Fruit fly (Drosophila melanogaster): ENCODE data around the gene grp.

Gene grp

dm6 chr2L:16656692-16657109, 23.2 kb upstream of the grp start (continued):
- TF ChIP-seq mam (GFP tag; optimal IDR thresholded peaks at IDR 0.05), result peak; percentile 54
- TF ChIP-seq Xbp1 (GFP tag; optimal IDR thresholded peaks at IDR 0.05), result peak; percentile 75
- TF ChIP-seq CG33557 (GFP tag; optimal IDR thresholded peaks at IDR 0.05), result peak; percentile 42
- TF ChIP-seq Max (GFP tag; optimal IDR thresholded peaks at IDR 0.05), result no peak
- peak; percentile 44; the same call in 1 of the 2 replicates for TF ChIP-seq NFAT (GFP tag; IDR thresholded peaks at IDR 0.05)
- TF ChIP-seq rib (GFP tag; IDR thresholded peaks at IDR 0.05), result no peak
- TF ChIP-seq fd64A (GFP tag; optimal IDR thresholded peaks at IDR 0.05), result no peak
- TF ChIP-seq shn (GFP tag; optimal IDR thresholded peaks at IDR 0.05), result peak; percentile 53
- TF ChIP-seq Doc3 (GFP tag; IDR thresholded peaks at IDR 0.05; ENCODE audit: partially characterized antibody), result no peak
- no peak for TF ChIP-seq CG8359 (GFP tag; optimal IDR thresholded peaks at IDR 0.05; ENCODE audit: borderline replicate concordance)
- TF ChIP-seq CG17829 (tag; optimal IDR thresholded peaks at IDR 0.05), result peak; percentile 82
- TF ChIP-seq crc (GFP tag; optimal IDR thresholded peaks at IDR 0.05), result no peak
- TF ChIP-seq Mrtf (GFP tag; IDR thresholded peaks at IDR 0.05), result 0 out of 3 replicates have a peak, but pooled peaks have one; percentile 44
- no peak for TF ChIP-seq hbn (GFP tag; IDR thresholded peaks at IDR 0.05; ENCODE audit: partially characterized antibody)
- TF ChIP-seq CG10654 (GFP tag; optimal IDR thresholded peaks at IDR 0.05), result peak; percentile 37
- no peak for TF ChIP-seq ro (GFP tag; IDR thresholded peaks at IDR 0.05)
- TF ChIP-seq CrebB (tag; optimal IDR thresholded peaks at IDR 0.05), result no peak
- no peak for TF ChIP-seq sug (tag; optimal IDR thresholded peaks at IDR 0.05)
- TF ChIP-seq Ets97D (GFP tag; optimal IDR thresholded peaks at IDR 0.05), result peak; percentile 58
- no peak for TF ChIP-seq gce (GFP tag; IDR thresholded peaks at IDR 0.05)
- peak; percentile 87 for TF ChIP-seq tgo (GFP tag; IDR thresholded peaks at IDR 0.05)
- no peak for TF ChIP-seq CG43689 (GFP tag; IDR thresholded peaks at IDR 0.05)
- no peak for TF ChIP-seq Deaf1 (tag; optimal IDR thresholded peaks at IDR 0.05)
- no peak for TF ChIP-seq CG5245 (GFP tag; optimal IDR thresholded peaks at IDR 0.05)
- peak; percentile 30 for TF ChIP-seq twi (tag; optimal IDR thresholded peaks at IDR 0.05)
- TF ChIP-seq ems (GFP tag; optimal IDR thresholded peaks at IDR 0.05), result peak; percentile 33
- TF ChIP-seq ab (GFP tag; optimal IDR thresholded peaks at IDR 0.05), result no peak
- TF ChIP-seq CG6254 (GFP tag; optimal IDR thresholded peaks at IDR 0.05), result no peak
- TF ChIP-seq CG17912 (GFP tag; optimal IDR thresholded peaks at IDR 0.05), result no peak
- no peak for TF ChIP-seq Lim3 (GFP tag; IDR thresholded peaks at IDR 0.05)
- TF ChIP-seq CG6791 (GFP tag; IDR thresholded peaks at IDR 0.05; ENCODE audit: partially characterized antibody), result no peak
- TF ChIP-seq lilli (GFP tag; optimal IDR thresholded peaks at IDR 0.05), result peak; percentile 73
- TF ChIP-seq CG2199 (GFP tag; IDR thresholded peaks at IDR 0.05), result 0 out of 3 replicates have a peak, but pooled peaks have one; percentile 53
- no peak for TF ChIP-seq CG4328 (GFP tag; optimal IDR thresholded peaks at IDR 0.05)
- TF ChIP-seq caup (GFP tag; optimal IDR thresholded peaks at IDR 0.05; ENCODE audit: severe bottlenecking), result no peak
- TF ChIP-seq nerfin-2 (GFP tag; IDR thresholded peaks at IDR 0.05; ENCODE audit: partially characterized antibody), result no peak
- TF ChIP-seq CG18599 (GFP tag; optimal IDR thresholded peaks at IDR 0.05), result no peak
- TF ChIP-seq Sox100B (GFP tag; optimal IDR thresholded peaks at IDR 0.05), result no peak
- TF ChIP-seq CG16779 (GFP tag; IDR thresholded peaks at IDR 0.05), result no peak
- peak; percentile 74 for TF ChIP-seq ttk (GFP tag; IDR thresholded peaks at IDR 0.05)
- no peak for TF ChIP-seq MTF-1 (GFP tag; optimal IDR thresholded peaks at IDR 0.05; ENCODE audit: borderline replicate concordance)
- peak; percentile 62 for TF ChIP-seq trem (tag; optimal IDR thresholded peaks at IDR 0.05)
- peak; percentile 40 for TF ChIP-seq gcm (GFP tag; optimal IDR thresholded peaks at IDR 0.05)
- peak in 1 of 2 experiments; percentile 16 for TF ChIP-seq crp (GFP tag; optimal IDR thresholded peaks at IDR 0.05)
- TF ChIP-seq B-H1 (GFP tag; IDR thresholded peaks at IDR 0.05), result peak; percentile 63
- no peak for TF ChIP-seq CG12071 (GFP tag; optimal IDR thresholded peaks at IDR 0.05)
- TF ChIP-seq zfh2 (GFP tag; optimal IDR thresholded peaks at IDR 0.05), result peak; percentile 36
- TF ChIP-seq CG18764 (GFP tag; optimal IDR thresholded peaks at IDR 0.05), result no peak
- TF ChIP-seq abd-A (tag; optimal IDR thresholded peaks at IDR 0.05), result no peak
- TF ChIP-seq CG11696 (GFP tag; IDR thresholded peaks at IDR 0.05), result 0 out of 2 replicates have a peak, but pooled peaks have one; percentile 7
- TF ChIP-seq CG10321 (GFP tag; IDR thresholded peaks at IDR 0.05), result no peak
